Worm (Caenorhabditis elegans): Measurements from ENCODE around the gene thk-1.

ce11 chrIV:10286655-10287054 is 5.3 kb upstream of the thk-1 start, which contains the start of gene ebax-1:
- TF ChIP-seq sma-3 (GFP tag; optimal IDR thresholded peaks at IDR 0.05) (no peak), nhr-11 (tag; optimal IDR thresholded peaks at IDR 0.05) (no peak), aly-2 (tag; optimal IDR thresholded peaks at IDR 0.05) (no peak), unc-39 (tag; optimal IDR thresholded peaks at IDR 0.05) (no peak), nhr-12 (tag; optimal IDR thresholded peaks at IDR 0.05) (no peak), mdl-1 (tag; optimal IDR thresholded peaks at IDR 0.05) (no peak)
